Worm (Caenorhabditis elegans) whole organism, L4/young adult: ENCODE results near the gene C17B7.12.
A peak's percentile ranks its signal among the peaks of the same experiment; 100 is the strongest.

Source experiments
- W03F9.2 ChIP-seq: fragments of 150-350 bp; optimal IDR thresholded peaks from 2 replicates; lab custom pipeline; 2014; ENCODE audit warnings: missing biosample characterization, missing genetic modification characterization
- dao-5 ChIP-seq: sonication (generic microtip); optimal IDR thresholded peaks from 2 replicates; lab custom pipeline; 2016; ENCODE audit warnings: missing genotype, missing genetic modification characterization, moderate library complexity, missing compliant biosample characterization
- him-1 ChIP-seq: sonication (generic microtip); optimal IDR thresholded peaks from 2 replicates; lab custom pipeline; 2016; ENCODE audit warnings: missing genotype, missing genetic modification reagents, missing genetic modification characterization, missing compliant biosample characterization

Gene C17B7.12

ce11 chrV:3352925-3353324, at the start of gene C17B7.12:
Gene C17B7.12, plus strand, starts transcription at chrV:3353225.
- TF ChIP-seq W03F9.2 (tag; lab: Kevin White, UChicago) (no peak), dao-5 (tag; lab: Kevin White, UChicago) (no peak), him-1 (no peak)

ce11 chrV:3308169-3308568, 44.9 kb upstream of the C17B7.12 start, which contains the start of gene srbc-3:
Gene srbc-3, plus strand, starts transcription at chrV:3308469.
- TF ChIP-seq W03F9.2 (tag; lab: Kevin White, UChicago) (no peak), dao-5 (tag; lab: Kevin White, UChicago) (no peak), him-1 (no peak)

- TF ChIP-seq him-1 (no peak), W03F9.2 (tag; lab: Kevin White, UChicago) (no peak), dao-5 (tag; lab: Kevin White, UChicago) (no peak)
These were observed 40.9 kb upstream of the C17B7.12 start, which contains the start of gene arrd-18 for ce11 chrV:3312067-3312666. Gene arrd-18, minus strand, starts transcription at chrV:3312117.

- TF ChIP-seq dao-5 (tag; lab: Kevin White, UChicago): no peak
- peak; percentile 18 for TF ChIP-seq him-1
- peak; percentile 16 for TF ChIP-seq W03F9.2 (tag; lab: Kevin White, UChicago)
These were observed 37.7 kb upstream of the C17B7.12 start, which contains the start of gene arrd-19 for ce11 chrV:3315308-3315707. Gene arrd-19, minus strand, starts transcription at chrV:3315516.

ce11 chrV:3316108-3316507, 36.9 kb upstream of the C17B7.12 start, which contains the start of gene F35F10.1:
Gene F35F10.1, plus strand, starts transcription at chrV:3316307.
- no peak for TF ChIP-seq W03F9.2 (tag; lab: Kevin White, UChicago)
- no peak for TF ChIP-seq dao-5 (tag; lab: Kevin White, UChicago)
- TF ChIP-seq him-1: no peak

- TF ChIP-seq him-1: no peak
- no peak for TF ChIP-seq W03F9.2 (tag; lab: Kevin White, UChicago)
- TF ChIP-seq dao-5 (tag; lab: Kevin White, UChicago): no peak
These were observed 34.0 kb upstream of the C17B7.12 start, which contains the start of gene F35F10.13 for ce11 chrV:3318975-3319374. Gene F35F10.13, minus strand, starts transcription at chrV:3319075.

ce11 chrV:3320005-3320404, 33.0 kb upstream of the C17B7.12 start, which contains the start of gene F35F10.14:
Gene F35F10.14, minus strand, starts transcription at chrV:3320105.
- no peak for TF ChIP-seq W03F9.2 (tag; lab: Kevin White, UChicago)
- TF ChIP-seq him-1: no peak
- no peak for TF ChIP-seq dao-5 (tag; lab: Kevin White, UChicago)

ce11 chrV:3320432-3320831, 32.6 kb upstream of the C17B7.12 start, which contains the start of gene C17B7.14:
Gene C17B7.14, minus strand, starts transcription at chrV:3320532.
- TF ChIP-seq him-1: no peak
- TF ChIP-seq W03F9.2 (tag; lab: Kevin White, UChicago): no peak
- TF ChIP-seq dao-5 (tag; lab: Kevin White, UChicago): no peak

- no peak for TF ChIP-seq W03F9.2 (tag; lab: Kevin White, UChicago)
- TF ChIP-seq dao-5 (tag; lab: Kevin White, UChicago): no peak
- no peak for TF ChIP-seq him-1
These were observed 28.8 kb upstream of the C17B7.12 start, which contains the start of gene C17B7.8 for ce11 chrV:3324178-3324577. Gene C17B7.8, minus strand, starts transcription at chrV:3324278.

ce11 chrV:3332023-3332422, 21.0 kb upstream of the C17B7.12 start, which contains the start of gene C17B7.9:
Gene C17B7.9, minus strand, starts transcription at chrV:3332123.
- TF ChIP-seq W03F9.2 (tag; lab: Kevin White, UChicago): no peak
- TF ChIP-seq dao-5 (tag; lab: Kevin White, UChicago): no peak
- no peak for TF ChIP-seq him-1

ce11 chrV:3333334-3333733, 19.7 kb upstream of the C17B7.12 start, which contains the start of gene C17B7.5:
Gene C17B7.5, plus strand, starts transcription at chrV:3333634.
- TF ChIP-seq him-1: no peak
- TF ChIP-seq dao-5 (tag; lab: Kevin White, UChicago): no peak
- TF ChIP-seq W03F9.2 (tag; lab: Kevin White, UChicago): no peak

ce11 chrV:3339009-3339408, 14.0 kb upstream of the C17B7.12 start, which contains the start of gene C17B7.4:
Gene C17B7.4, plus strand, starts transcription at chrV:3339309.
- TF ChIP-seq him-1 (no peak), dao-5 (tag; lab: Kevin White, UChicago) (no peak), W03F9.2 (tag; lab: Kevin White, UChicago) (no peak)

- TF ChIP-seq W03F9.2 (tag; lab: Kevin White, UChicago) (no peak), him-1 (no peak), dao-5 (tag; lab: Kevin White, UChicago) (no peak)
These were observed 11.1 kb upstream of the C17B7.12 start, which contains the start of gene C17B7.10 for ce11 chrV:3341906-3342305. Gene C17B7.10, minus strand, starts transcription at chrV:3342006.

ce11 chrV:3342504-3342903, 10.5 kb upstream of the C17B7.12 start, which contains the start of gene C17B7.3:
Gene C17B7.3, plus strand, starts transcription at chrV:3342804.
- TF ChIP-seq dao-5 (tag; lab: Kevin White, UChicago) (no peak), W03F9.2 (tag; lab: Kevin White, UChicago) (no peak), him-1 (no peak)
